Worm (Caenorhabditis elegans) whole organism, L4/young adult: ENCODE results near the gene K09C6.3.

Experiments used
- W03F9.2 ChIP-seq: fragments of 150-350 bp; optimal IDR thresholded peaks from 2 replicates; lab custom pipeline; 2014; ENCODE audit warnings: missing biosample characterization, missing genetic modification characterization
- him-1 ChIP-seq: sonication (generic microtip); optimal IDR thresholded peaks from 2 replicates; lab custom pipeline; 2016; ENCODE audit warnings: missing genotype, missing genetic modification reagents, missing genetic modification characterization, missing compliant biosample characterization

DNA sequence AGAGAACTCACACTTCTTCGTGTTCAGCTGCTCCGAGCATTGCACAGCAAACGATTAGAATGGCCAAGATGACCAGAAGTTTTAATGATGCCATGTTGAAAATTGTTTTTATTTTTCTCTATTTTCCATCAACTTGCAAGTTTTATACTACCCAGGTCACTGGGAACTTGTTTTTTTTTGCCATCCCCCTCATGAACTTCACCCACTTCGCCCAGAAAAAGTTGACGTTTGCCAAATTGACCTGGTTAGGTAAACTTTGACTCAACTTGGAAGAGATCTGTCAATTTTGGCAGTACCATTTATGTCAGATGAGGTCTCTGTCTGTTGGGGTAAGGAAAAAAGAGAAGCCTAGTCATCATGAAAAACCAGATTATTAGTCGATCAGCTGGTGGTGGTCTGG, 39.2 kb upstream of the K09C6.3 start, which contains the start of gene R13D11.10:
- no peak for TF ChIP-seq W03F9.2 (tag; lab: Kevin White, UChicago)
- no peak for TF ChIP-seq him-1 (tag; lab: Kevin White, UChicago)
